Worm (Caenorhabditis elegans) whole organism, midembryonic: ENCODE data around the gene F42G2.7.

Experiments used
- T22C8.4 ChIP-seq: fragments of 200-800 bp; sonication (Bioruptor generic); IDR thresholded peaks from 2 replicates; pipeline ENCODE4 v1.3.6; 2022; ENCODE audit warnings: missing genetic modification characterization, missing compliant biosample characterization
- cog-1 ChIP-seq: sonication (generic microtip); optimal IDR thresholded peaks from 2 replicates; lab custom pipeline; 2016; ENCODE audit warnings: missing genetic modification characterization, missing compliant biosample characterization
- flt-1 ChIP-seq: fragments of 200-800 bp; sonication (Bioruptor generic); IDR thresholded peaks from 2 replicates; pipeline ENCODE4 v1.3.6; 2022; ENCODE audit warnings: missing genetic modification characterization, missing compliant biosample characterization
- klf-2 ChIP-seq: fragments of 200-800 bp; sonication (Bioruptor generic); conservative IDR thresholded peaks from 2 replicates; pipeline ENCODE4 v1.3.6; 2022; ENCODE audit warnings: missing genetic modification reagents, missing genetic modification characterization, missing compliant biosample characterization
- med-1 ChIP-seq: sonication (generic microtip); optimal IDR thresholded peaks from 2 replicates; lab custom pipeline; 2017; ENCODE audit warnings: missing genetic modification characterization, mild to moderate bottlenecking, missing compliant biosample characterization, antibody characterized with exemption, missing genetic modification reagents; ENCODE audit not compliant: insufficient read depth
- ref-1 ChIP-seq: fragments of 200-800 bp; sonication (Bioruptor generic); conservative IDR thresholded peaks from 2 replicates; pipeline ENCODE4 v1.3.6; 2022; ENCODE audit warnings: missing genetic modification reagents, missing genetic modification characterization, missing compliant biosample characterization
- tab-1 ChIP-seq: fragments of 200-800 bp; sonication (Bioruptor generic); IDR thresholded peaks from 2 replicates; pipeline ENCODE4 v1.3.6; 2022; ENCODE audit warnings: missing genetic modification characterization, missing compliant biosample characterization
- ztf-23 ChIP-seq: fragments of 200-800 bp; sonication (Bioruptor generic); IDR thresholded peaks from 2 replicates; pipeline ENCODE4 v1.3.6; 2022; ENCODE audit warnings: missing genetic modification reagents, missing genetic modification characterization, missing compliant biosample characterization
- ztf-29 ChIP-seq: fragments of 200-800 bp; sonication (Bioruptor generic); IDR thresholded peaks from 2 replicates; pipeline ENCODE4 v1.3.6; 2022; ENCODE audit warnings: missing genetic modification reagents, missing genetic modification characterization, missing compliant biosample characterization

F42G2.7 gene

DNA sequence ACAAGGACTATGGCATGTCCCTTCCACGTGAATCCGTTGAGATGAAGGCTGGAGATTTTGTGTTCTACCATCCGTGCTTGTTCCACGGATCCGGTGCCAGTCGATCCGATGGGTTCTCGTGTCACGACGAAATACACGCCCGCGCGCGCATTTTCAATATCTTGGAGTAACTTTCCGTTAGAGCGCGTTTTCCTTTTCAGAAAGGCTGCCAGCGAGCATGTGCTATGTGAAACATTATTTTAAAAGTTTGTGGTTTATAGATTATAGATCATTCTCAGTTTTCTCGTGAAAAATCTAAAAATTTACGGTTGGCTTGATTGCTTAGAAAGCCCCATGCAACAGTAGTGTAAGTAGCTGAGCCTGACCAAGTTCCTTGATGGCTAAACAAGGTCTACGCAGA is 878 bp downstream of the F42G2.7 start, which contains the start of gene fbxc-20:
Gene fbxc-20 (plus strand): TSS at position 301 of the 400 bp plus-strand sequence.
- TF ChIP-seq tab-1 (GFP tag; lab: Robert Waterston, UW) = no peak
- TF ChIP-seq T22C8.4 (GFP tag; lab: Robert Waterston, UW) = no peak
- TF ChIP-seq ref-1 (GFP tag; lab: Robert Waterston, UW) = no peak

DNA sequence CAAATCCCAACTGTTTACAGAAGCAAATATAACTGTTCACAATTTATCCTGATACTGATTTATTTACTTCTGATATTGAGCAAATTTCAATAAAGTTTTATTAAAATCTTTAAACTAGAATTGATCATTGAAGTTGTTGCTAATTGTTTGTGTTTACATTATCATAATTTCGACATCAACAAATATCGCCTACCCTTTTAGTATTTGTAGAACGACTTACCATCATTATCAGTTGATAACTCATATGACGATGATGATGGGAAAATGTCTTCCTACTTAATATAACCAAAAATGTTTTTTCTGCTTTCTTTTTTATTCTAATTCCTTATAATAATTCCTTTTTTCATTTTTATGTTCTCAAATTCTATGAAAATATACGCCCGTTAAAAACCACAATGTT is 2.7 kb downstream of the F42G2.7 start:
- TF ChIP-seq med-1 (GFP tag; lab: Kevin White, UChicago) = no peak
- TF ChIP-seq flt-1 = no peak
- no peak for TF ChIP-seq T22C8.4 (GFP tag; lab: Robert Waterston, UW)
- TF ChIP-seq ref-1 (GFP tag; lab: Robert Waterston, UW) = no peak
- TF ChIP-seq cog-1 (tag; lab: Kevin White, UChicago) = no peak
- TF ChIP-seq tab-1 (GFP tag; lab: Robert Waterston, UW) = no peak
- TF ChIP-seq klf-2 (GFP tag; lab: Robert Waterston, UW) = no peak
- TF ChIP-seq ztf-29 = no peak
- no peak for TF ChIP-seq ztf-23

DNA sequence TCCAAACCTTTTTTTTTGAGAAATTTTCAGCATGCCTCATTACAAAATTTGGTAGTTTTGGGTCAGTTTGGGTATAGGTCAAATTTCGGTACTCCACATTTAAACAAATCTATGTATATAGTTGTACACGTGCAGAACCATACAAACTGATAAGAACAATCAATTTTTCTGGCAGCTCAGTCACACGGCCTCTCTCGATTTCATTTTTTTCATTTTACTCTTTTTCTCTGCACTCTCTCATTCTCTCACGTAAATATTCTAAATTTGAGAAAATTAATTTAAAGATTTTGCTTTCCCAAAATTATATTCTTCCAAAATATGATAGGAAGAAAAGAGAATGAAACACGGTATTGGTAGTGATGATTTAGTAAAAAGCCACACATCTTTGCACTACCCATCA is 3.2 kb downstream of the F42G2.7 start:
- TF ChIP-seq cog-1 (tag; lab: Kevin White, UChicago) (no peak), ztf-23 (no peak), tab-1 (GFP tag; lab: Robert Waterston, UW) (no peak), flt-1 (no peak), ref-1 (GFP tag; lab: Robert Waterston, UW) (no peak), med-1 (GFP tag; lab: Kevin White, UChicago) (no peak), T22C8.4 (GFP tag; lab: Robert Waterston, UW) (no peak)

- TF ChIP-seq tab-1 (GFP tag; lab: Robert Waterston, UW) (no peak), ztf-23 (no peak), med-1 (GFP tag; lab: Kevin White, UChicago) (no peak), cog-1 (tag; lab: Kevin White, UChicago) (no peak), ref-1 (GFP tag; lab: Robert Waterston, UW) (no peak), ztf-29 (no peak)
Observed at ce11 chrII:2421905-2422304, 3.9 kb downstream of the F42G2.7 start, which contains the start of gene F42G2.2. TSS of gene F42G2.2 (plus strand) at chrII:2422205.

DNA sequence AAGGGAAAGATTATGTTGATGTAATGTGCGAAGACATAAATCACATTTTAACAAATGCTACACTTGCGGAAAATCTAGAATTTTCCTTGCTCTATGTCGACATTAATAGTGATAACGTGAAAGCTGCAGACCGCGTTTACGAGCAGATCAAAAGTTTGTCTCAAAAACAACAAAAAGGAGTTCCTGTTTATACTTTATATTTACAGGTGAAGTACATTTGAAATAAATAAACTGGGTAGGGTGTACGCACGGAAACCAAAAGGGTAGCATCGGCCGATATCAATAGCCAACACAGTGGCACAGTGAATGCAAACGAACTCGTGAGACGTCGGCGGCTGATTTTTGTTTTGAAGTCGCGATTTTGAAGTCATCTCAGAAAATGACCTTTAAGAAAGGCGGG is 4.5 kb downstream of the F42G2.7 start:
- no peak for TF ChIP-seq med-1 (GFP tag; lab: Kevin White, UChicago)
- TF ChIP-seq klf-2 (GFP tag; lab: Robert Waterston, UW) = no peak
- TF ChIP-seq ztf-23 = no peak
- no peak for TF ChIP-seq ref-1 (GFP tag; lab: Robert Waterston, UW)
- no peak for TF ChIP-seq T22C8.4 (GFP tag; lab: Robert Waterston, UW)
- no peak for TF ChIP-seq cog-1 (tag; lab: Kevin White, UChicago)
- TF ChIP-seq tab-1 (GFP tag; lab: Robert Waterston, UW) = no peak
- no peak for TF ChIP-seq ztf-29
- no peak for TF ChIP-seq flt-1

ce11 chrII:2431972-2432371 is 14.0 kb downstream of the F42G2.7 start, which contains the start of gene ceh-86:
TSS of gene ceh-86 (minus strand) at chrII:2432072.
- no peak for TF ChIP-seq klf-2 (GFP tag; lab: Robert Waterston, UW)

- TF ChIP-seq T22C8.4 (GFP tag; lab: Robert Waterston, UW) (no peak), cog-1 (tag; lab: Kevin White, UChicago) (no peak), klf-2 (GFP tag; lab: Robert Waterston, UW) (no peak), ref-1 (GFP tag; lab: Robert Waterston, UW) (no peak), ztf-29 (no peak), med-1 (GFP tag; lab: Kevin White, UChicago) (no peak), ztf-23 (no peak), tab-1 (GFP tag; lab: Robert Waterston, UW) (no peak), flt-1 (no peak)
Observed at ce11 chrII:2435566-2435965, 17.6 kb downstream of the F42G2.7 start.

ce11 chrII:2436757-2437156 is 18.8 kb downstream of the F42G2.7 start:
- TF ChIP-seq ref-1 (GFP tag; lab: Robert Waterston, UW) (no peak), tab-1 (GFP tag; lab: Robert Waterston, UW) (no peak), ztf-23 (no peak), ztf-29 (no peak), med-1 (GFP tag; lab: Kevin White, UChicago) (no peak), cog-1 (tag; lab: Kevin White, UChicago) (no peak), flt-1 (no peak)

DNA sequence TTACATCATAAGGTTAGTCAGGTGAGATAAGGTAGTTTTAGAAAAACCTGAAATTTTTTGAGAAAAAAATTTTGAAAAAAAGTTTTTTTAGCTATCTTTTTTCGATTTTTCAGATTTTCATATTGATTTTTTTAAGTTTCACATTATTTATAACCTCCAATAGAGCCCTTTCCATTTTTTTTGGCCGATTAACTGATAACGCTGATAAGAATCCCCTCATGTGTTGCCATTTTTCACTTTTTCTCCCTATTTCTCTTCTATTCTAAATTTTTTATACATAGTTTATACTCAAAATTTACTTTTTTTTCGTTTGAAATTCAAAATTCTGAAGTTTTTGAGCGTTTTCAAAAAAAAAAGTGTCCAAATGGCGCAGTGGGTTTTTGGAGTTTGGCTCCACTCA is 20.2 kb downstream of the F42G2.7 start:
- TF ChIP-seq ztf-23 = no peak
- no peak for TF ChIP-seq cog-1 (tag; lab: Kevin White, UChicago)
- no peak for TF ChIP-seq klf-2 (GFP tag; lab: Robert Waterston, UW)
- TF ChIP-seq flt-1 = no peak
- TF ChIP-seq med-1 (GFP tag; lab: Kevin White, UChicago) = no peak

- TF ChIP-seq ref-1 (GFP tag; lab: Robert Waterston, UW) (no peak), cog-1 (tag; lab: Kevin White, UChicago) (no peak), ztf-29 (no peak), med-1 (GFP tag; lab: Kevin White, UChicago) (no peak), flt-1 (no peak), T22C8.4 (GFP tag; lab: Robert Waterston, UW) (no peak)
Observed at ce11 chrII:2438944-2439343, 21.0 kb downstream of the F42G2.7 start.

- TF ChIP-seq tab-1 (GFP tag; lab: Robert Waterston, UW) (no peak), klf-2 (GFP tag; lab: Robert Waterston, UW) (no peak), ztf-23 (no peak), ztf-29 (no peak), cog-1 (tag; lab: Kevin White, UChicago) (no peak), med-1 (GFP tag; lab: Kevin White, UChicago) (no peak), flt-1 (no peak), T22C8.4 (GFP tag; lab: Robert Waterston, UW) (no peak), ref-1 (GFP tag; lab: Robert Waterston, UW) (no peak)
Observed at ce11 chrII:2440312-2440711, 22.4 kb downstream of the F42G2.7 start.
